Worm (Caenorhabditis elegans) whole organism, L4/young adult: Measurements from ENCODE around the gene col-87.
"Not testable (repeated sequence)": the region's sequence is repeated elsewhere in the genome, so short reads cannot be mapped to it uniquely, and the experiment has no call there.

ENCODE experiments used
- W03F9.2 ChIP-seq: fragments of 150-350 bp; optimal IDR thresholded peaks from 2 replicates; lab custom pipeline; 2014; ENCODE audit warnings: missing biosample characterization, missing genetic modification characterization
- dao-5 ChIP-seq: sonication (generic microtip); optimal IDR thresholded peaks from 2 replicates; lab custom pipeline; 2016; ENCODE audit warnings: missing genotype, missing genetic modification characterization, moderate library complexity, missing compliant biosample characterization
- him-1 ChIP-seq: sonication (generic microtip); optimal IDR thresholded peaks from 2 replicates; lab custom pipeline; 2016; ENCODE audit warnings: missing genotype, missing genetic modification reagents, missing genetic modification characterization, missing compliant biosample characterization

DNA sequence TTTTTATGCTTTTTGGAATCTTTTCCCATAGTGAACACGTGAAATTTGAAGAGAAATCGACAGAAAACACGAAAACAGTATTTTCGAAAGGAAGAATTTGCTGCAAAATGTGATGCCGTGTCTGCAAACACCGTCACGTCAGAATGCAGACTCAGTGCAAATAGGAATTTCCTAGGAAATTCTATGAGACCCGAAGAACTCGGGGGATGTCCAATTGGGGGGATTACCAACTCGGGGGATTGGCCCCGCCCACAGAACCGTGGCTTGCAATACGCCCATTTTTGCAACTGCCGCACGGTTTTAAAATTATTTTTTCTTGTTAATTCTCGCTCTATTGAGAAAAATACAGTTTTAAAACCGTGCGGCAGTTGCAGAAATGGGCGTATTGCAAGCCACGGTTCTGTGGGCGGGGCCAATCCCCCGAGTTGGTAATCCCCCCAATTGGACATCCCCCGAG, 47.6 kb upstream of the col-87 start, which contains the start of gene cacn-1:
- TF ChIP-seq him-1; W03F9.2; dao-5 (tag; lab: Kevin White, UChicago): not testable (repeated sequence)
